Fruit fly (Drosophila melanogaster) whole organism, wandering third instar larva: Measurements from ENCODE around the gene fax.

Experiments
- Abd-B ChIP-seq: fragments of >200 bp; optimal IDR thresholded peaks from 2 replicates; lab custom pipeline; 2017; ENCODE audit warnings: missing biosample characterization, missing genetic modification characterization
- Dfd ChIP-seq: fragments of >200 bp; optimal IDR thresholded peaks from 2 replicates; lab custom pipeline; 2017; ENCODE audit warnings: missing biosample characterization, missing genetic modification characterization
- Mio ChIP-seq: sonication (Bioruptor generic); optimal IDR thresholded peaks from 2 replicates; lab custom pipeline; 2016; ENCODE audit warnings: missing biosample characterization, missing genetic modification characterization
- Sp1 ChIP-seq: fragments of 200-800 bp; sonication (Bioruptor generic); optimal IDR thresholded peaks from 3 replicates; lab custom pipeline; 2019; ENCODE audit warnings: missing biosample characterization, mild to moderate bottlenecking, missing genetic modification characterization, moderate library complexity
- brk ChIP-seq: fragments of 200-800 bp; sonication (Bioruptor generic); optimal IDR thresholded peaks from 2 replicates; lab custom pipeline; 2016; ENCODE audit warnings: missing biosample characterization, mild to moderate bottlenecking, missing genetic modification characterization
- dmrt93B ChIP-seq: fragments of 200-800 bp; sonication (Bioruptor generic); optimal IDR thresholded peaks from 2 replicates; lab custom pipeline; 2018; ENCODE audit warnings: missing biosample characterization, mild to moderate bottlenecking, missing genetic modification characterization
- dsf ChIP-seq: sonication (Bioruptor generic); optimal IDR thresholded peaks from 2 replicates; lab custom pipeline; 2016; ENCODE audit warnings: missing biosample characterization, missing genetic modification characterization, borderline replicate concordance
- h ChIP-seq: fragments of 200-800 bp; sonication (Bioruptor generic); optimal IDR thresholded peaks from 3 replicates; lab custom pipeline; 2016; ENCODE audit warnings: missing biosample characterization, mild to moderate bottlenecking, missing genetic modification characterization
- lola ChIP-seq: fragments of >200 bp; optimal IDR thresholded peaks from 2 replicates; lab custom pipeline; 2017; ENCODE audit warnings: missing biosample characterization, missing genetic modification characterization
- psq ChIP-seq: fragments of 200-800 bp; sonication (Bioruptor generic); optimal IDR thresholded peaks from 3 replicates; lab custom pipeline; 2017; ENCODE audit warnings: missing biosample characterization, mild to moderate bottlenecking, missing genetic modification characterization, moderate library complexity
- sage ChIP-seq: fragments of 200-800 bp; sonication (Bioruptor generic); optimal IDR thresholded peaks from 2 replicates; lab custom pipeline; 2016; ENCODE audit warnings: missing biosample characterization, mild to moderate bottlenecking, missing genetic modification characterization
- tai ChIP-seq: sonication (Bioruptor generic); optimal IDR thresholded peaks from 2 replicates; lab custom pipeline; 2016; ENCODE audit warnings: missing biosample characterization, missing genetic modification characterization

DNA sequence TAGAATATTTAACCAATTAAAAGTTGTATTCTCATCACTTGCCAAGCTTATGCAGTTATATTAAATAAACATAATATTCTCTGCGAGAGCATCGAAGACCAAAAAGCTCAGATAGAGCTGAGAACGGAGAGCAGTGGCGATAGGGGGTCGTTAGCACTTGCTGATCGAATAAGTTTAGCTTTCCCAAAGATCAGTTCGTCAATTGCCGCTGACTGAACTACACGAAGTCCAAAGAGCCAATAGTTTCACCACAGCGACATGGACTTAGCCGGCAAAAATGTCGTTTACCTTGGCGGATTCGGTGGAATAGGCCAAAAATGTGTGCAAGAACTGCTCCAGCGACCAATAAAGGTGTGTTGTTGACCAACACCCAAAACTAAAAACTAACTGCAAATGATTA lies 43.4 kb downstream of the fax start, which contains the start of gene CG4842:
- TF ChIP-seq tai, result no peak
- TF ChIP-seq psq, result no peak
- TF ChIP-seq h (GFP tag; lab: Kevin White, UChicago), result no peak
- TF ChIP-seq dsf (GFP tag; lab: Kevin White, UChicago), result no peak
- TF ChIP-seq Mio, result no peak
- no peak for TF ChIP-seq Sp1 (GFP tag; lab: Kevin White, UChicago)
- no peak for TF ChIP-seq dmrt93B (GFP tag; lab: Kevin White, UChicago)
- TF ChIP-seq Abd-B (GFP tag; lab: Kevin White, UChicago), result no peak
- TF ChIP-seq Dfd (GFP tag; lab: Kevin White, UChicago), result no peak
- TF ChIP-seq lola (GFP tag; lab: Kevin White, UChicago), result no peak
- TF ChIP-seq brk, result no peak
- TF ChIP-seq sage (GFP tag; lab: Kevin White, UChicago), result no peak
